Fruit fly (Drosophila melanogaster) whole organism, prepupa: Measurements from ENCODE around the gene CG32263.

ENCODE experiments used
- CG6163 ChIP-seq: fragments of 200-800 bp; sonication (Bioruptor generic); IDR thresholded peaks from 3 replicates; pipeline ENCODE4 v1.3.6; 2022; ENCODE audit warnings: missing biosample characterization, missing genetic modification characterization
- Sox15 ChIP-seq: fragments of 200-800 bp; sonication (Bioruptor generic); optimal IDR thresholded peaks from 3 replicates; lab custom pipeline; 2016; ENCODE audit warnings: missing biosample characterization, missing genetic modification characterization
- dac ChIP-seq: fragments of 200-800 bp; sonication (Bioruptor generic); optimal IDR thresholded peaks from 2 replicates; lab custom pipeline; 2017; ENCODE audit warnings: missing biosample characterization, mild to moderate bottlenecking, missing genetic modification characterization

DNA sequence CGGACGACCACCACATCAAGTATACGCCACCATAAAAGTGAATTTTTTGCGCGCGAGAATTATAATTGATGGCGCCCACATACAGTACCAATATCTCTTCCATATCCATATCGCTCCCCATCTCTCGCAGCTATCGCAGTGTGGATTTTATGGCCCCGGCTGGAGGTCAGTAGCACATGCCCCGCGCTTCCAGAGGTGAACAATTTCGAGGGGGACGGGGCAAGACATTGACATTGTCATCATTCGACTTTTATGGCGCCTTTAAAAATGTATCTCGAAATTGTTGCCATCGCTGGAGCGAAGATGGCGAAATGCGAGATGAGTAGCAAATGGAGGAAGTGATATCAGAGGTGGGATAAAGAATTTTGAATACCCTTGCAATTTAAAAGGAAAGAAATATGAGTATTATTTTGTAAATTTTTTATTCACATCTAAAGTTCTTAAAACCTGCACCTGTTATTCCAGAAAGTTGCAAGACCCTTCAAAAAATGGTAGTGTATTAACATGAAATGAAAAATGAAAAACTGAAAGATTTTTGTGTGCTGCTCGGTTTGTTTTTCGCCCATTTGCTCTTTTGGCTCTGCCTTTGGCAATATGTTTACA, 50.4 kb downstream of the CG32263 start:
- TF ChIP-seq dac (no peak), CG6163 (GFP tag; lab: Robert Waterston, UW) (no peak), Sox15 (GFP tag; lab: Kevin White, UChicago) (no peak)
